Worm (Caenorhabditis elegans) whole organism, early embryonic: ENCODE measurements around the gene F17C11.4.

ENCODE experiments used
- B0310.2 ChIP-seq: sonication (generic microtip); optimal IDR thresholded peaks from 2 replicates; lab custom pipeline; 2016; ENCODE audit warnings: mild to moderate bottlenecking, missing genetic modification characterization, missing compliant biosample characterization
- aly-1 ChIP-seq: sonication (generic microtip); optimal IDR thresholded peaks from 2 replicates; lab custom pipeline; 2016; ENCODE audit warnings: missing genetic modification characterization, missing compliant biosample characterization
- ama-1 ChIP-seq: fragments of 150-350 bp; optimal IDR thresholded peaks from 2 replicates; lab custom pipeline; 2014
- ceh-36 ChIP-seq: sonication (generic microtip); optimal IDR thresholded peaks from 2 replicates; lab custom pipeline; 2016; ENCODE audit warnings: missing genetic modification characterization, inconsistent platforms, missing compliant biosample characterization
- flt-1 ChIP-seq: fragments of 200-800 bp; sonication (Bioruptor generic); IDR thresholded peaks from 2 replicates; pipeline ENCODE4 v1.3.6; 2022; ENCODE audit warnings: missing genetic modification characterization, missing compliant biosample characterization
- hmbx-1 ChIP-seq: sonication (generic microtip); optimal IDR thresholded peaks from 2 replicates; lab custom pipeline; 2016; ENCODE audit warnings: mild to moderate bottlenecking, missing genetic modification characterization, missing compliant biosample characterization

DNA sequence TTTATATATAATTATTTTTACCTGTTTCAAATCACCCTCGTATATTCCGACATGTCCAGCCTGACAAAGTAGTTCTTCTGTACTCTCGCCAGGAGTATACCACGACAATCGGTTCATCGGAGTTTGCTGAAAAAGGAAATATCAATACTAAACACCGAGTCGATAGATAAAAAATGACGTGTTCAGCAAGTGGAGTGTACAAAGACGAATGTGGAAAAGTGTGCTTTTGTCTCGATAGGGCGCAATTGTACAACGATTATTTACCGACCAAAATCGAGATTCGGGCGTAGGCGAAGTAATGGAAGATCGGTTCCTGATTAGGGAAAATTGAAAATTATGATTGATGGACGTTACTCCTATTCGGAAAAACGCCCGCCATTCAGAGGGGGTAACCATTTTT, 8.9 kb downstream of the F17C11.4 start, which contains the start of gene vps-36:
- no peak for TF ChIP-seq aly-1 (tag; lab: Kevin White, UChicago)
- TF ChIP-seq flt-1 = no peak
- TF ChIP-seq B0310.2 (tag; lab: Kevin White, UChicago) = no peak
- TF ChIP-seq ama-1 (lab: Kevin White, UChicago) = no peak
- no peak for TF ChIP-seq hmbx-1 (tag; lab: Kevin White, UChicago)
- no peak for TF ChIP-seq ceh-36 (tag; lab: Kevin White, UChicago)
